Worm (Caenorhabditis elegans) whole organism, L1 larva: ENCODE data around the gene mrpl-11.
A peak's percentile ranks its signal among the peaks of the same experiment; 100 is the strongest.

Experiments used
- F16B12.6 ChIP-seq: fragments of 150-350 bp; optimal IDR thresholded peaks from 2 replicates; lab custom pipeline; 2014; ENCODE audit warnings: missing biosample characterization, missing genetic modification characterization
- Y116A8C.19 ChIP-seq: sonication (generic microtip); optimal IDR thresholded peaks from 2 replicates; lab custom pipeline; 2016; ENCODE audit warnings: missing compliant biosample characterization, missing genetic modification characterization, borderline replicate concordance
- ama-1 ChIP-seq: fragments of 150-350 bp; optimal IDR thresholded peaks from 2 replicates; lab custom pipeline; 2014
- blmp-1 ChIP-seq: fragments of 150-350 bp; optimal IDR thresholded peaks from 2 replicates; lab custom pipeline; 2014; ENCODE audit warnings: missing biosample characterization, missing genetic modification characterization
- ceh-63 ChIP-seq: fragments of 200-800 bp; sonication (Bioruptor generic); optimal IDR thresholded peaks from 2 replicates; lab custom pipeline; 2018; ENCODE audit warnings: mild to moderate bottlenecking, missing genetic modification characterization, missing compliant biosample characterization
- ceh-82 ChIP-seq, 3 experiments: fragments of 150-350 bp in 1 of 3; sonication (generic microtip) in 2 of 3; optimal IDR thresholded peaks; 2 replicates each; lab custom pipeline; 2014 to 2017; ENCODE audit warnings: missing biosample characterization in 3 of 3, missing genetic modification characterization in 3 of 3
- ceh-88 ChIP-seq: fragments of 200-800 bp; sonication (Bioruptor generic); IDR thresholded peaks from 2 replicates; pipeline ENCODE4 v1.3.6; 2022; ENCODE audit warnings: missing genetic modification characterization, missing compliant biosample characterization
- ces-1 ChIP-seq: fragments of 150-350 bp; optimal IDR thresholded peaks from 2 replicates; lab custom pipeline; 2014; ENCODE audit warnings: missing biosample characterization, missing genetic modification reagents, missing genetic modification characterization
- dpl-1 ChIP-seq, 3 experiments: fragments of 150-350 bp in 2 of 3; sonication (generic microtip) in 1 of 3; optimal IDR thresholded peaks; 2 replicates each; lab custom pipeline; 2014 to 2017; ENCODE audit warnings: missing biosample characterization in 3 of 3, missing genetic modification characterization in 3 of 3, missing genetic modification reagents in 3 of 3
- dsc-1 ChIP-seq: sonication (generic microtip); optimal IDR thresholded peaks from 2 replicates; lab custom pipeline; 2016; ENCODE audit warnings: mild to moderate bottlenecking, missing genetic modification characterization, missing compliant biosample characterization
- efl-1 ChIP-seq, 4 experiments: fragments of 150-350 bp; optimal IDR thresholded peaks in 3 of 4; peaks in 1 of 4; 1 replicate in 1 of 4; 2 replicates in 3 of 4; lab custom pipeline; 2014; ENCODE audit warnings: missing biosample characterization in 2 of 4, missing genetic modification characterization in 2 of 4, missing genetic modification reagents in 2 of 4
- efl-3 ChIP-seq: fragments of 200-800 bp; sonication (Bioruptor generic); optimal IDR thresholded peaks from 2 replicates; lab custom pipeline; 2018; ENCODE audit warnings: mild to moderate bottlenecking, missing genetic modification characterization, missing compliant biosample characterization
- elt-2 ChIP-seq: sonication (generic microtip); optimal IDR thresholded peaks from 2 replicates; lab custom pipeline; 2016; ENCODE audit warnings: missing genetic modification characterization, mild to moderate bottlenecking, inconsistent platforms, missing compliant biosample characterization, missing genetic modification reagents
- elt-3 ChIP-seq, 6 experiments: fragments of 150-350 bp in 1 of 6; sonication (generic microtip); optimal IDR thresholded peaks; 2 replicates each; lab custom pipeline; 2017 to 2018; ENCODE audit warnings: missing biosample characterization in 6 of 6, missing genetic modification characterization in 6 of 6, inconsistent platforms in 1 of 6
- ets-5 ChIP-seq: fragments of 200-800 bp; sonication (Bioruptor generic); IDR thresholded peaks from 2 replicates; pipeline ENCODE4 v1.3.6; 2022; ENCODE audit warnings: missing genetic modification characterization, missing compliant biosample characterization
- fkh-4 ChIP-seq: sonication (generic microtip); optimal IDR thresholded peaks from 2 replicates; lab custom pipeline; 2016; ENCODE audit warnings: missing compliant biosample characterization, missing genetic modification characterization, borderline replicate concordance
- fos-1 ChIP-seq: fragments of 150-350 bp; optimal IDR thresholded peaks from 2 replicates; lab custom pipeline; 2014; ENCODE audit warnings: missing biosample characterization, missing genetic modification characterization
- grh-1 ChIP-seq: fragments of 200-800 bp; sonication (Bioruptor generic); IDR thresholded peaks from 2 replicates; pipeline ENCODE4 v1.3.6; 2022; ENCODE audit warnings: missing genetic modification reagents, missing genetic modification characterization, missing compliant biosample characterization
- hlh-17 ChIP-seq: fragments of 200-800 bp; sonication (Bioruptor generic); optimal IDR thresholded peaks from 2 replicates; lab custom pipeline; 2018; ENCODE audit warnings: missing genetic modification characterization, mild to moderate bottlenecking, missing compliant biosample characterization, moderate library complexity, borderline replicate concordance
- hpl-2 ChIP-seq: fragments of 150-350 bp; optimal IDR thresholded peaks from 2 replicates; lab custom pipeline; 2014; ENCODE audit warnings: missing biosample characterization, missing genetic modification reagents, missing genetic modification characterization
- irx-1 ChIP-seq: sonication (generic microtip); optimal IDR thresholded peaks from 2 replicates; lab custom pipeline; 2016; ENCODE audit warnings: missing genetic modification characterization, missing compliant biosample characterization
- jun-1 ChIP-seq: fragments of 150-350 bp; optimal IDR thresholded peaks from 2 replicates; lab custom pipeline; 2014; ENCODE audit warnings: missing biosample characterization, missing genetic modification reagents, missing genetic modification characterization
- lin-13 ChIP-seq: fragments of 150-350 bp; optimal IDR thresholded peaks from 2 replicates; lab custom pipeline; 2014; ENCODE audit warnings: missing biosample characterization, missing genetic modification reagents, missing genetic modification characterization
- lin-35 ChIP-seq, 2 experiments: fragments of 150-350 bp; optimal IDR thresholded peaks; 2 replicates each; lab custom pipeline; 2014; ENCODE audit warnings: missing biosample characterization in 2 of 2, missing genetic modification characterization in 2 of 2, missing genetic modification reagents in 2 of 2
- lsy-2 ChIP-seq, 2 experiments: fragments of 150-350 bp; optimal IDR thresholded peaks; 2 replicates each; lab custom pipeline; 2014; ENCODE audit warnings: missing biosample characterization in 2 of 2, missing genetic modification characterization in 2 of 2
- mab-9 ChIP-seq: fragments of 200-800 bp; sonication (Bioruptor generic); IDR thresholded peaks from 2 replicates; pipeline ENCODE4 v1.3.6; 2022; ENCODE audit warnings: missing genetic modification reagents, missing genetic modification characterization, missing compliant biosample characterization
- mef-2 ChIP-seq: fragments of 150-350 bp; optimal IDR thresholded peaks from 2 replicates; lab custom pipeline; 2014; ENCODE audit warnings: missing biosample characterization, missing genetic modification characterization
- nhr-19 ChIP-seq: fragments of 200-800 bp; sonication (Bioruptor generic); conservative IDR thresholded peaks from 2 replicates; pipeline ENCODE4 v1.3.6; 2022; ENCODE audit warnings: missing genetic modification characterization, missing compliant biosample characterization
- nhr-28 ChIP-seq: fragments of 150-350 bp; optimal IDR thresholded peaks from 2 replicates; lab custom pipeline; 2014; ENCODE audit warnings: missing biosample characterization, missing genetic modification characterization
- nhr-85 ChIP-seq: sonication (generic microtip); peaks from one replicate; lab custom pipeline; 2016; ENCODE audit warnings: missing genetic modification characterization, inconsistent platforms, missing compliant biosample characterization
- pag-3 ChIP-seq: sonication (generic microtip); optimal IDR thresholded peaks from 2 replicates; lab custom pipeline; 2017; ENCODE audit warnings: missing genetic modification characterization, mild to moderate bottlenecking, missing compliant biosample characterization, antibody characterized with exemption, borderline replicate concordance; ENCODE audit not compliant: insufficient read depth
- pax-3 ChIP-seq: fragments of 200-800 bp; sonication (Bioruptor generic); optimal IDR thresholded peaks from 2 replicates; lab custom pipeline; 2018; ENCODE audit warnings: mild to moderate bottlenecking, missing genetic modification characterization, moderate library complexity, missing compliant biosample characterization
- tbx-2 ChIP-seq: sonication (generic microtip); optimal IDR thresholded peaks from 2 replicates; lab custom pipeline; 2016; ENCODE audit warnings: missing genetic modification characterization, missing compliant biosample characterization
- unc-130 ChIP-seq: fragments of 150-350 bp; optimal IDR thresholded peaks from 2 replicates; lab custom pipeline; 2017; ENCODE audit warnings: missing biosample characterization, missing genetic modification characterization, inconsistent platforms
- unc-30 ChIP-seq: sonication (generic microtip); optimal IDR thresholded peaks from 2 replicates; lab custom pipeline; 2017; ENCODE audit warnings: missing biosample characterization, missing genetic modification characterization
- xbp-1 ChIP-seq: sonication (generic microtip); optimal IDR thresholded peaks from 2 replicates; lab custom pipeline; 2016; ENCODE audit warnings: missing genetic modification characterization, missing compliant biosample characterization
- ztf-11 ChIP-seq, 2 experiments: sonication (generic microtip); optimal IDR thresholded peaks; 2 replicates each; lab custom pipeline; 2016 to 2017; ENCODE audit warnings: missing genetic modification characterization in 2 of 2, missing biosample characterization in 1 of 2, missing compliant biosample characterization in 1 of 2

Gene mrpl-11

ce11 chrIII:8761040-8761654 is 43.7 kb downstream of the mrpl-11 start, which contains the start of gene aak-1:
Gene aak-1 (minus strand): TSS chrIII:8761090.
- peak; percentile 7 for TF ChIP-seq fkh-4 (tag; lab: Kevin White, UChicago)
- TF ChIP-seq ceh-63 (GFP tag; lab: Kevin White, UChicago): no peak
- TF ChIP-seq ztf-11 (tag; optimal IDR thresholded peaks at IDR 0.05; lab: Kevin White, UChicago): no peak
- TF ChIP-seq elt-2 (tag; lab: Kevin White, UChicago): no peak
- TF ChIP-seq dsc-1 (tag; lab: Kevin White, UChicago): peak; percentile 66
- no peak for TF ChIP-seq unc-30 (tag; lab: Kevin White, UChicago)
- TF ChIP-seq xbp-1: no peak
- no peak for TF ChIP-seq elt-3 (tag; optimal IDR thresholded peaks at IDR 0.05; lab: Kevin White, UChicago)
- TF ChIP-seq efl-1 (optimal IDR thresholded peaks at IDR 0.05; lab: Kevin White, UChicago): no peak
- TF ChIP-seq efl-1 (GFP tag; optimal IDR thresholded peaks at IDR 0.05 in 1 of 2; lab: Kevin White, UChicago): peak in 1 of 2 experiments; percentile 86

ce11 chrIII:8762016-8762415 is 44.6 kb downstream of the mrpl-11 start:
- TF ChIP-seq ces-1 (GFP tag; lab: Kevin White, UChicago) (no peak), fkh-4 (tag; lab: Kevin White, UChicago) (peak; percentile 21), jun-1 (no peak), dsc-1 (tag; lab: Kevin White, UChicago) (peak; percentile 56)

ce11 chrIII:8763111-8763510 is 45.7 kb downstream of the mrpl-11 start:
- TF ChIP-seq efl-3 (no peak), efl-1 (optimal IDR thresholded peaks at IDR 0.05; lab: Kevin White, UChicago) (no peak), efl-1 (GFP tag; optimal IDR thresholded peaks at IDR 0.05 in 1 of 2; lab: Kevin White, UChicago) (peak in 1 of 2 experiments; percentile 79)

- TF ChIP-seq dsc-1 (tag; lab: Kevin White, UChicago) (peak; percentile 60), fos-1 (tag; lab: Kevin White, UChicago) (no peak), hpl-2 (GFP tag; lab: Kevin White, UChicago) (no peak), ets-5 (GFP tag; lab: Robert Waterston, UW) (no peak), ceh-82 (tag; optimal IDR thresholded peaks at IDR 0.05; lab: Kevin White, UChicago) (no peak)
These were observed 47.6 kb downstream of the mrpl-11 start for ce11 chrIII:8765030-8765429.

- TF ChIP-seq pag-3 (tag; lab: Kevin White, UChicago) (no peak), lin-13 (GFP tag; lab: Kevin White, UChicago) (no peak), mef-2 (tag; lab: Kevin White, UChicago) (no peak), dpl-1 (GFP tag; optimal IDR thresholded peaks at IDR 0.05; lab: Kevin White, UChicago) (no peak), fkh-4 (tag; lab: Kevin White, UChicago) (no peak), unc-130 (tag; lab: Kevin White, UChicago) (no peak)
These were observed 49.0 kb downstream of the mrpl-11 start for ce11 chrIII:8766467-8766866.

DNA sequence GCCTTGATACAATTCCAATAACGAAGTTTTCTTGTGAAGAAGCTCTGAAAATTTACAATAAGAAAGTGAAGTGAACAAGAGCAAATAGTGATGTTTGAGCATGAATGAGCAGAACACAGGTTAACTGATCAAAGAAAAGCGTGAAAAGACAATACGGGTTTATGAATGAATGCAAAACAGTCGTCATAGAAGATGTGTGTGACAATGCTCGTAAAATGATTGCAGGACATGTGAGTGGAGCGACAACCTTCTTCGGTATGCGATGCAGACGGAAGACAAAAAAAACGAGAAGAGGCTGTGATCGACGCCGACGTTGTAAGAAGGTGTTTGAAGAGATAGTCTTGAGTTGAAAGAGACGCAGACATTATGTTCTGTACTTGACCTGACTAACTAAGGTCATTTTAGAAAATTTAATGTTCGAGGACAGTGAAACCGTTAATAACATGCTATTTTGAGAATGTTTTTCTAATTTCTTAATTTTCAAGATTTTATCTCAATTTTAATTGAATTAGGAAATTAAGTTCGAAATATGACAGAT is 49.9 kb downstream of the mrpl-11 start, which contains the start of gene mig-22:
TSS of gene mig-22 (minus strand) at position 51 of the 538 bp plus-strand sequence.
- no peak for TF ChIP-seq nhr-19 (GFP tag; lab: Robert Waterston, UW)
- no peak for TF ChIP-seq efl-1 (optimal IDR thresholded peaks at IDR 0.05; lab: Kevin White, UChicago)
- TF ChIP-seq efl-1 (GFP tag; optimal IDR thresholded peaks at IDR 0.05 in 1 of 2; lab: Kevin White, UChicago): peak in 1 of 2 experiments; percentile 27
- TF ChIP-seq lin-35 (GFP tag; optimal IDR thresholded peaks at IDR 0.05; lab: Kevin White, UChicago): no peak
- no peak for TF ChIP-seq lin-13 (GFP tag; lab: Kevin White, UChicago)
- TF ChIP-seq F16B12.6 (tag; lab: Kevin White, UChicago): no peak
- TF ChIP-seq jun-1: no peak
- TF ChIP-seq irx-1: no peak
- TF ChIP-seq mab-9: no peak
- no peak for TF ChIP-seq tbx-2 (tag; lab: Kevin White, UChicago)
- peak; percentile 77 for TF ChIP-seq nhr-85 (tag; lab: Kevin White, UChicago)
- no peak for TF ChIP-seq nhr-28
- no peak for TF ChIP-seq Y116A8C.19
- peak; percentile 3 for TF ChIP-seq blmp-1
- no peak for TF ChIP-seq ama-1 (lab: Kevin White, UChicago)
- TF ChIP-seq hlh-17 (GFP tag; lab: Kevin White, UChicago): no peak
- no peak for TF ChIP-seq grh-1 (GFP tag; lab: Robert Waterston, UW)
- no peak for TF ChIP-seq mef-2 (tag; lab: Kevin White, UChicago)
- no peak for TF ChIP-seq unc-130 (tag; lab: Kevin White, UChicago)
- no peak for TF ChIP-seq efl-3
- TF ChIP-seq ceh-88 (GFP tag; lab: Robert Waterston, UW): no peak
- TF ChIP-seq pax-3 (tag; lab: Kevin White, UChicago): no peak
- peak in 1 of 2 experiments; percentile 9 for TF ChIP-seq lsy-2 (tag; optimal IDR thresholded peaks at IDR 0.05; lab: Kevin White, UChicago)
- TF ChIP-seq, all 84 proteins: peak for 4
